Worm (Caenorhabditis elegans) whole organism, L2 larva: ENCODE measurements around the gene Y47D3B.3.

Experiments
- Y55F3AM.14 ChIP-seq: fragments of 200-800 bp; sonication (Bioruptor generic); optimal IDR thresholded peaks from 2 replicates; lab custom pipeline; 2018; ENCODE audit warnings: mild to moderate bottlenecking, missing genetic modification characterization, missing compliant biosample characterization
- aly-2 ChIP-seq: fragments of 150-350 bp; optimal IDR thresholded peaks from 2 replicates; lab custom pipeline; 2014; ENCODE audit warnings: missing biosample characterization, missing genetic modification characterization
- ama-1 ChIP-seq: fragments of 150-350 bp; optimal IDR thresholded peaks from 2 replicates; lab custom pipeline; 2018; ENCODE audit warnings: inconsistent platforms
- egl-27 ChIP-seq: sonication (generic microtip); optimal IDR thresholded peaks from 3 replicates; lab custom pipeline; 2017; ENCODE audit warnings: missing biosample characterization, missing genetic modification reagents, missing genetic modification characterization
- lin-11 ChIP-seq: fragments of 150-350 bp; sonication (generic microtip); optimal IDR thresholded peaks from 2 replicates; lab custom pipeline; 2014; ENCODE audit warnings: missing biosample characterization, missing genetic modification characterization, inconsistent platforms, mixed read lengths
- mbf-1 ChIP-seq: sonication (generic microtip); optimal IDR thresholded peaks from 2 replicates; lab custom pipeline; 2017; ENCODE audit warnings: missing biosample characterization, missing genetic modification characterization
- mdl-1 ChIP-seq, 2 experiments: fragments of 150-350 bp in 1 of 2; sonication (generic microtip) in 1 of 2; optimal IDR thresholded peaks; 2 replicates each; lab custom pipeline; 2017; ENCODE audit warnings: missing biosample characterization in 2 of 2, missing genetic modification characterization in 2 of 2
- snpc-4 ChIP-seq: fragments of 150-350 bp; optimal IDR thresholded peaks from 2 replicates; lab custom pipeline; 2014; ENCODE audit warnings: missing biosample characterization, missing genetic modification characterization
- unc-62 ChIP-seq: fragments of 150-350 bp; optimal IDR thresholded peaks from 2 replicates; lab custom pipeline; 2014; ENCODE audit warnings: missing biosample characterization, missing genetic modification reagents, missing genetic modification characterization
- zag-1 ChIP-seq: fragments of 150-350 bp; optimal IDR thresholded peaks from 2 replicates; lab custom pipeline; 2014; ENCODE audit warnings: missing biosample characterization, missing genetic modification characterization

ce11 chrIII:11378450-11378849 lies 19.1 kb upstream of the Y47D3B.3 start:
- TF ChIP-seq mdl-1 (tag; optimal IDR thresholded peaks at IDR 0.05; lab: Kevin White, UChicago) (no peak), zag-1 (no peak), unc-62 (GFP tag; lab: Kevin White, UChicago) (no peak), mbf-1 (no peak), aly-2 (tag; lab: Kevin White, UChicago) (no peak), snpc-4 (peak; percentile 87), ama-1 (lab: Kevin White, UChicago) (no peak), lin-11 (tag; lab: Kevin White, UChicago) (no peak), Y55F3AM.14 (GFP tag; lab: Kevin White, UChicago) (no peak), egl-27 (tag; lab: Kevin White, UChicago) (no peak)
